Worm (Caenorhabditis elegans) whole organism, L3 larva: ENCODE results near the gene C04E6.5.

ENCODE experiments used
- R02D3.7 ChIP-seq: fragments of 150-350 bp; optimal IDR thresholded peaks from 2 replicates; lab custom pipeline; 2014; ENCODE audit warnings: missing biosample characterization, missing genetic modification characterization
- ZK546.5 ChIP-seq: sonication (generic microtip); optimal IDR thresholded peaks from 2 replicates; lab custom pipeline; 2017; ENCODE audit warnings: missing biosample characterization, missing genetic modification characterization
- ama-1 ChIP-seq: fragments of 150-350 bp; optimal IDR thresholded peaks from 2 replicates; lab custom pipeline; 2018
- ceh-16 ChIP-seq: sonication (generic microtip); optimal IDR thresholded peaks from 2 replicates; lab custom pipeline; 2017; ENCODE audit warnings: missing biosample characterization, missing genetic modification characterization
- ceh-28 ChIP-seq: fragments of 150-350 bp; optimal IDR thresholded peaks from 2 replicates; lab custom pipeline; 2014; ENCODE audit warnings: missing biosample characterization, missing genetic modification reagents, missing genetic modification characterization
- ceh-82 ChIP-seq: fragments of 150-350 bp; optimal IDR thresholded peaks from 2 replicates; lab custom pipeline; 2014; ENCODE audit warnings: missing biosample characterization, missing genetic modification characterization
- ceh-9 ChIP-seq: sonication (generic microtip); optimal IDR thresholded peaks from 2 replicates; lab custom pipeline; 2018; ENCODE audit warnings: missing biosample characterization, missing genetic modification characterization
- daf-12 ChIP-seq: fragments of 150-350 bp; optimal IDR thresholded peaks from 2 replicates; lab custom pipeline; 2014; ENCODE audit warnings: missing biosample characterization, missing genetic modification reagents, missing genetic modification characterization
- egl-5 ChIP-seq: fragments of 150-350 bp; optimal IDR thresholded peaks from 2 replicates; lab custom pipeline; 2017; ENCODE audit warnings: missing biosample characterization, missing genetic modification reagents, missing genetic modification characterization, inconsistent platforms
- elt-1 ChIP-seq: fragments of 150-350 bp; optimal IDR thresholded peaks from 2 replicates; lab custom pipeline; 2014; ENCODE audit warnings: missing biosample characterization, missing genetic modification characterization
- elt-3 ChIP-seq, 3 experiments: fragments of 150-350 bp in 1 of 3; sonication (generic microtip) in 2 of 3; optimal IDR thresholded peaks; 2 replicates in 2 of 3; 4 replicates in 1 of 3; lab custom pipeline; 2014 to 2017; ENCODE audit warnings: missing biosample characterization in 3 of 3, missing genetic modification characterization in 3 of 3
- eor-1 ChIP-seq, 2 experiments: fragments of 150-350 bp; optimal IDR thresholded peaks; 2 replicates each; lab custom pipeline; 2014 to 2018; ENCODE audit warnings: missing biosample characterization in 2 of 2, missing genetic modification characterization in 2 of 2
- fkh-10 ChIP-seq: sonication (generic microtip); optimal IDR thresholded peaks from 2 replicates; lab custom pipeline; 2017; ENCODE audit warnings: missing biosample characterization, missing genetic modification reagents, missing genetic modification characterization
- fos-1 ChIP-seq: fragments of 150-350 bp; optimal IDR thresholded peaks from 2 replicates; lab custom pipeline; 2014; ENCODE audit warnings: missing biosample characterization, missing genetic modification characterization
- hmg-11 ChIP-seq: sonication (generic microtip); optimal IDR thresholded peaks from 2 replicates; lab custom pipeline; 2016; ENCODE audit warnings: missing genetic modification characterization, missing compliant biosample characterization
- jun-1 ChIP-seq: fragments of 150-350 bp; optimal IDR thresholded peaks from 2 replicates; lab custom pipeline; 2014; ENCODE audit warnings: missing biosample characterization, missing genetic modification reagents, missing genetic modification characterization
- lin-15B ChIP-seq: fragments of 150-350 bp; optimal IDR thresholded peaks from 2 replicates; lab custom pipeline; 2014; ENCODE audit warnings: missing biosample characterization, missing genetic modification characterization
- lin-39 ChIP-seq: fragments of 150-350 bp; optimal IDR thresholded peaks from 2 replicates; lab custom pipeline; 2018; ENCODE audit warnings: missing biosample characterization, missing genetic modification reagents, missing genetic modification characterization
- lsy-12 ChIP-seq: sonication (generic microtip); optimal IDR thresholded peaks from 2 replicates; lab custom pipeline; 2016; ENCODE audit warnings: mild to moderate bottlenecking, missing genetic modification characterization, missing compliant biosample characterization
- mml-1 ChIP-seq: fragments of 150-350 bp; sonication (generic microtip); optimal IDR thresholded peaks from 3 replicates; lab custom pipeline; 2014; ENCODE audit warnings: missing biosample characterization, missing genetic modification characterization
- nfya-1 ChIP-seq: sonication (generic microtip); optimal IDR thresholded peaks from 2 replicates; lab custom pipeline; 2017; ENCODE audit warnings: missing genetic modification characterization, mild to moderate bottlenecking, missing compliant biosample characterization, antibody characterized with exemption, moderate library complexity; ENCODE audit not compliant: insufficient read depth
- nhr-11 ChIP-seq: fragments of 150-350 bp; optimal IDR thresholded peaks from 2 replicates; lab custom pipeline; 2014; ENCODE audit warnings: missing biosample characterization, missing genetic modification characterization
- nhr-12 ChIP-seq: fragments of 150-350 bp; optimal IDR thresholded peaks from 2 replicates; lab custom pipeline; 2014; ENCODE audit warnings: missing biosample characterization, missing genetic modification characterization
- nhr-23 ChIP-seq: fragments of 150-350 bp; optimal IDR thresholded peaks from 2 replicates; lab custom pipeline; 2014; ENCODE audit warnings: missing biosample characterization, missing genetic modification reagents, missing genetic modification characterization
- nhr-237 ChIP-seq: fragments of 150-350 bp; optimal IDR thresholded peaks from 2 replicates; lab custom pipeline; 2014; ENCODE audit warnings: missing biosample characterization, missing genetic modification characterization
- nhr-25 ChIP-seq: sonication (generic microtip); optimal IDR thresholded peaks from 2 replicates; lab custom pipeline; 2017; ENCODE audit warnings: missing biosample characterization, missing genetic modification characterization
- nhr-28 ChIP-seq: fragments of 150-350 bp; optimal IDR thresholded peaks from 2 replicates; lab custom pipeline; 2014; ENCODE audit warnings: missing biosample characterization, missing genetic modification characterization
- nhr-43 ChIP-seq: sonication (generic microtip); optimal IDR thresholded peaks from 2 replicates; lab custom pipeline; 2016; ENCODE audit warnings: mild to moderate bottlenecking, missing genetic modification characterization, missing compliant biosample characterization; ENCODE audit not compliant: poor library complexity, severe bottlenecking
- nhr-67 ChIP-seq: fragments of 150-350 bp; optimal IDR thresholded peaks from 2 replicates; lab custom pipeline; 2014; ENCODE audit warnings: missing biosample characterization, missing genetic modification characterization
- nhr-76 ChIP-seq: fragments of 150-350 bp; sonication (generic microtip); optimal IDR thresholded peaks from 5 replicates; lab custom pipeline; 2014; ENCODE audit warnings: missing biosample characterization, missing genetic modification characterization
- nhr-77 ChIP-seq: fragments of 150-350 bp; optimal IDR thresholded peaks from 2 replicates; lab custom pipeline; 2014; ENCODE audit warnings: missing biosample characterization, missing genetic modification characterization
- pqm-1 ChIP-seq: fragments of 150-350 bp; optimal IDR thresholded peaks from 2 replicates; lab custom pipeline; 2017; ENCODE audit warnings: missing biosample characterization, missing genetic modification characterization, inconsistent platforms
- sea-2 ChIP-seq: fragments of 150-350 bp; sonication (generic microtip); optimal IDR thresholded peaks from 4 replicates; lab custom pipeline; 2014; ENCODE audit warnings: missing biosample characterization, missing genetic modification reagents, missing genetic modification characterization
- snpc-4 ChIP-seq: fragments of 150-350 bp; optimal IDR thresholded peaks from 2 replicates; lab custom pipeline; 2014; ENCODE audit warnings: missing biosample characterization, missing genetic modification characterization
- tbx-2 ChIP-seq: sonication (generic microtip); optimal IDR thresholded peaks from 2 replicates; lab custom pipeline; 2016; ENCODE audit warnings: mild to moderate bottlenecking, missing genetic modification characterization, missing compliant biosample characterization
- unc-39 ChIP-seq: sonication (generic microtip); optimal IDR thresholded peaks from 4 replicates; lab custom pipeline; 2017; ENCODE audit warnings: missing biosample characterization, missing genetic modification characterization
- unc-62 ChIP-seq: fragments of 150-350 bp; sonication (generic microtip); optimal IDR thresholded peaks from 4 replicates; lab custom pipeline; 2014; ENCODE audit warnings: missing biosample characterization, missing genetic modification reagents, missing genetic modification characterization
- zag-1 ChIP-seq: fragments of 150-350 bp; optimal IDR thresholded peaks from 2 replicates; lab custom pipeline; 2014; ENCODE audit warnings: missing biosample characterization, missing genetic modification characterization
- ztf-11 ChIP-seq: fragments of 150-350 bp; optimal IDR thresholded peaks from 2 replicates; lab custom pipeline; 2014; ENCODE audit warnings: missing biosample characterization, missing genetic modification characterization
- ztf-4 ChIP-seq: fragments of 150-350 bp; optimal IDR thresholded peaks from 2 replicates; lab custom pipeline; 2014; ENCODE audit warnings: missing biosample characterization, missing genetic modification characterization

C04E6.5 gene

ce11 chrV:5893015-5893414 is 8.9 kb upstream of the C04E6.5 start, which contains the start of gene C04E6.7:
Gene C04E6.7, plus strand, starts transcription at chrV:5893315.
- TF ChIP-seq jun-1 (tag; lab: Kevin White, UChicago) (no peak), ztf-11 (tag; lab: Kevin White, UChicago) (no peak), fkh-10 (no peak), ama-1 (no peak), unc-39 (no peak), nhr-67 (tag; lab: Kevin White, UChicago) (no peak), elt-3 (tag; optimal IDR thresholded peaks at IDR 0.05; lab: Kevin White, UChicago) (no peak), nfya-1 (no peak), tbx-2 (tag; lab: Kevin White, UChicago) (no peak), lin-39 (tag; lab: Kevin White, UChicago) (no peak), daf-12 (tag; lab: Kevin White, UChicago) (no peak), nhr-28 (tag; lab: Kevin White, UChicago) (no peak), ztf-4 (tag; lab: Kevin White, UChicago) (no peak), ceh-9 (tag; lab: Kevin White, UChicago) (no peak), snpc-4 (tag; lab: Kevin White, UChicago) (no peak)

- TF ChIP-seq nhr-43 (no peak), ztf-4 (tag; lab: Kevin White, UChicago) (no peak), sea-2 (GFP tag; lab: Kevin White, UChicago) (no peak), pqm-1 (tag; lab: Kevin White, UChicago) (no peak), ceh-82 (no peak), fkh-10 (no peak), nhr-28 (tag; lab: Kevin White, UChicago) (no peak), R02D3.7 (tag; lab: Kevin White, UChicago) (no peak), zag-1 (tag; lab: Kevin White, UChicago) (no peak), nhr-12 (tag; lab: Kevin White, UChicago) (no peak), nhr-76 (tag; lab: Kevin White, UChicago) (no peak), eor-1 (tag; optimal IDR thresholded peaks at IDR 0.05; lab: Kevin White, UChicago) (no peak)
Observed at ce11 chrV:5895021-5895420, 6.9 kb upstream of the C04E6.5 start, which contains the start of gene grd-9. Gene grd-9, plus strand, starts transcription at chrV:5895321.

- TF ChIP-seq nhr-77 (no peak), zag-1 (tag; lab: Kevin White, UChicago) (no peak), hmg-11 (no peak), unc-62 (GFP tag; lab: Kevin White, UChicago) (no peak), nhr-76 (tag; lab: Kevin White, UChicago) (no peak), ama-1 (no peak), ceh-82 (no peak), R02D3.7 (tag; lab: Kevin White, UChicago) (no peak), nhr-23 (tag; lab: Kevin White, UChicago) (no peak), ceh-28 (tag; lab: Kevin White, UChicago) (no peak), ceh-16 (tag; lab: Kevin White, UChicago) (no peak), fos-1 (no peak), elt-3 (tag; optimal IDR thresholded peaks at IDR 0.05; lab: Kevin White, UChicago) (no peak), ZK546.5 (no peak), egl-5 (no peak), lin-39 (tag; lab: Kevin White, UChicago) (no peak), ztf-4 (tag; lab: Kevin White, UChicago) (no peak)
Observed at ce11 chrV:5899940-5900339, 2.0 kb upstream of the C04E6.5 start, which contains the start of gene srd-16. Gene srd-16, minus strand, starts transcription at chrV:5900040.

- no peak for TF ChIP-seq eor-1 (tag; optimal IDR thresholded peaks at IDR 0.05; lab: Kevin White, UChicago)
- no peak for TF ChIP-seq lin-15B (tag; lab: Kevin White, UChicago)
- no peak for TF ChIP-seq mml-1 (tag; lab: Kevin White, UChicago)
- TF ChIP-seq hmg-11: no peak
- TF ChIP-seq elt-1 (tag; lab: Kevin White, UChicago): no peak
Observed at ce11 chrV:5906252-5906651, 4.3 kb downstream of the C04E6.5 start, which contains the start of gene srd-15. Gene srd-15, minus strand, starts transcription at chrV:5906352.

ce11 chrV:5907090-5907489 is 5.2 kb downstream of the C04E6.5 start, which contains the start of gene C04E6.4:
Gene C04E6.4, plus strand, starts transcription at chrV:5907390.
- TF ChIP-seq ceh-28 (tag; lab: Kevin White, UChicago) (no peak), nhr-11 (tag; lab: Kevin White, UChicago) (no peak), daf-12 (tag; lab: Kevin White, UChicago) (no peak), ZK546.5 (no peak), elt-1 (tag; lab: Kevin White, UChicago) (no peak), zag-1 (tag; lab: Kevin White, UChicago) (no peak), lin-15B (tag; lab: Kevin White, UChicago) (no peak), R02D3.7 (tag; lab: Kevin White, UChicago) (no peak), sea-2 (GFP tag; lab: Kevin White, UChicago) (no peak), jun-1 (tag; lab: Kevin White, UChicago) (no peak), lsy-12 (tag; lab: Kevin White, UChicago) (no peak), nfya-1 (no peak), unc-39 (no peak), nhr-237 (tag; lab: Kevin White, UChicago) (no peak), snpc-4 (tag; lab: Kevin White, UChicago) (no peak), nhr-25 (no peak)
